Fruit fly (Drosophila melanogaster) whole organism, embryonic: ENCODE data around the gene CG10959.

ENCODE experiments used
- Antp ChIP-seq: fragments of 200-800 bp; sonication (Bioruptor generic); optimal IDR thresholded peaks from 3 replicates; lab custom pipeline; 2016; ENCODE audit warnings: missing biosample characterization, missing genetic modification characterization
- Atf3 ChIP-seq: fragments of 200-800 bp; sonication (Bioruptor generic); optimal IDR thresholded peaks from 3 replicates; lab custom pipeline; 2016; ENCODE audit warnings: missing biosample characterization, missing genetic modification characterization
- CG10147 ChIP-seq: fragments of 200-800 bp; sonication (Bioruptor generic); optimal IDR thresholded peaks from 2 replicates; lab custom pipeline; 2019; ENCODE audit warnings: missing biosample characterization, mild to moderate bottlenecking, missing genetic modification characterization, moderate library complexity
- CG10321 ChIP-seq: fragments of 200-800 bp; sonication (Bioruptor generic); IDR thresholded peaks from 2 replicates; pipeline ENCODE4 v1.3.6; 2022; ENCODE audit warnings: missing biosample characterization, missing genetic modification characterization
- CG11560 ChIP-seq: fragments of 200-800 bp; sonication (Bioruptor generic); IDR thresholded peaks from 3 replicates; pipeline ENCODE4 v1.3.6; 2022; ENCODE audit warnings: missing biosample characterization, missing genetic modification characterization
- CG12104 ChIP-seq: fragments of 200-800 bp; sonication (Bioruptor generic); optimal IDR thresholded peaks from 3 replicates; lab custom pipeline; 2016; ENCODE audit warnings: missing biosample characterization, missing genetic modification characterization
- CG13123 ChIP-seq: fragments of 200-800 bp; sonication (Bioruptor generic); optimal IDR thresholded peaks from 2 replicates; lab custom pipeline; 2016; ENCODE audit warnings: missing biosample characterization, missing genetic modification characterization
- CG13287 ChIP-seq: fragments of 200-800 bp; sonication (Bioruptor generic); IDR thresholded peaks from 2 replicates; pipeline ENCODE4 v1.3.6; 2022; ENCODE audit warnings: missing biosample characterization, missing genetic modification characterization; ENCODE audit not compliant: partially characterized antibody
- CG14050 ChIP-seq: fragments of 200-800 bp; sonication (Bioruptor generic); IDR thresholded peaks from 3 replicates; pipeline ENCODE4 v1.3.6; 2022; ENCODE audit warnings: missing biosample characterization, missing genetic modification characterization
- CG14710 ChIP-seq: fragments of 200-800 bp; sonication (Bioruptor generic); optimal IDR thresholded peaks from 3 replicates; lab custom pipeline; 2019; ENCODE audit warnings: missing biosample characterization, mild to moderate bottlenecking, missing genetic modification characterization, moderate library complexity
- CG14860 ChIP-seq: fragments of 200-800 bp; sonication (Bioruptor generic); IDR thresholded peaks from 3 replicates; pipeline ENCODE4 v1.3.6; 2022; ENCODE audit warnings: missing biosample characterization, missing genetic modification characterization; ENCODE audit not compliant: partially characterized antibody
- CG1603 ChIP-seq: fragments of 200-800 bp; sonication (Bioruptor generic); optimal IDR thresholded peaks from 2 replicates; lab custom pipeline; 2019; ENCODE audit warnings: missing biosample characterization, mild to moderate bottlenecking, missing genetic modification characterization, moderate library complexity
- CG17912 ChIP-seq: fragments of 200-800 bp; sonication (Bioruptor generic); optimal IDR thresholded peaks from 2 replicates; lab custom pipeline; 2018; ENCODE audit warnings: missing biosample characterization, mild to moderate bottlenecking, missing genetic modification characterization
- CG18599 ChIP-seq: fragments of 200-800 bp; sonication (Bioruptor generic); optimal IDR thresholded peaks from 3 replicates; lab custom pipeline; 2017; ENCODE audit warnings: missing biosample characterization, missing genetic modification characterization, mild to moderate bottlenecking, moderate library complexity, missing genetic modification reagents
- CG2678 ChIP-seq: fragments of 200-800 bp; sonication (Bioruptor generic); optimal IDR thresholded peaks from 3 replicates; lab custom pipeline; 2019; ENCODE audit warnings: missing biosample characterization, mild to moderate bottlenecking, missing genetic modification characterization, moderate library complexity
- CG2875 ChIP-seq: fragments of 200-800 bp; sonication (Bioruptor generic); optimal IDR thresholded peaks from 2 replicates; lab custom pipeline; 2017; ENCODE audit warnings: missing biosample characterization, mild to moderate bottlenecking, missing genetic modification characterization, missing genetic modification reagents
- CG30431 ChIP-seq: fragments of 200-800 bp; sonication (Bioruptor generic); optimal IDR thresholded peaks from 2 replicates; lab custom pipeline; 2017; ENCODE audit warnings: missing biosample characterization, missing genetic modification characterization
- CG31224 ChIP-seq: fragments of 200-800 bp; sonication (Bioruptor generic); IDR thresholded peaks from 2 replicates; pipeline ENCODE4 v1.3.6; 2022; ENCODE audit warnings: missing biosample characterization, missing genetic modification characterization
- CG31388 ChIP-seq: fragments of 200-800 bp; sonication (Bioruptor generic); optimal IDR thresholded peaks from 2 replicates; lab custom pipeline; 2016; ENCODE audit warnings: missing biosample characterization, missing genetic modification characterization
- CG3995 ChIP-seq: fragments of 200-800 bp; sonication (Bioruptor generic); optimal IDR thresholded peaks from 3 replicates; lab custom pipeline; 2016; ENCODE audit warnings: missing biosample characterization, missing genetic modification characterization
- CG4617 ChIP-seq: fragments of 200-800 bp; sonication (Bioruptor generic); optimal IDR thresholded peaks from 3 replicates; lab custom pipeline; 2016; ENCODE audit warnings: missing biosample characterization, missing genetic modification characterization, borderline replicate concordance
- CG6765 ChIP-seq: fragments of 200-800 bp; sonication (Bioruptor generic); optimal IDR thresholded peaks from 3 replicates; lab custom pipeline; 2017; ENCODE audit warnings: missing biosample characterization, mild to moderate bottlenecking, missing genetic modification characterization
- CG7372 ChIP-seq: fragments of 200-800 bp; sonication (Bioruptor generic); IDR thresholded peaks from 2 replicates; pipeline ENCODE4 v1.3.6; 2022; ENCODE audit warnings: missing biosample characterization, missing genetic modification characterization
- CG8290 ChIP-seq, 3 experiments: fragments of 200-800 bp; sonication (Bioruptor generic); optimal IDR thresholded peaks; 2 replicates each; lab custom pipeline; 2016 to 2019; ENCODE audit warnings: missing biosample characterization in 3 of 3, missing genetic modification characterization in 3 of 3, mild to moderate bottlenecking in 2 of 3, moderate library complexity in 1 of 3
- CG8388 ChIP-seq: fragments of 200-800 bp; sonication (Bioruptor generic); optimal IDR thresholded peaks from 2 replicates; lab custom pipeline; 2019; ENCODE audit warnings: missing biosample characterization, mild to moderate bottlenecking, missing genetic modification characterization, moderate library complexity
- CG8924 ChIP-seq: fragments of 200-800 bp; optimal IDR thresholded peaks from 3 replicates; lab custom pipeline; 2019; ENCODE audit warnings: missing biosample characterization, mild to moderate bottlenecking, missing genetic modification characterization, moderate library complexity
- CG9437 ChIP-seq: fragments of 200-800 bp; sonication (Bioruptor generic); optimal IDR thresholded peaks from 2 replicates; lab custom pipeline; 2018; ENCODE audit warnings: missing biosample characterization, mild to moderate bottlenecking, missing genetic modification characterization
- CG9727 ChIP-seq: fragments of 200-800 bp; sonication (Bioruptor generic); optimal IDR thresholded peaks from 3 replicates; lab custom pipeline; 2017; ENCODE audit warnings: missing biosample characterization, mild to moderate bottlenecking, missing genetic modification characterization
- Fer3 ChIP-seq: fragments of 200-800 bp; sonication (Bioruptor generic); optimal IDR thresholded peaks from 2 replicates; lab custom pipeline; 2018; ENCODE audit warnings: missing biosample characterization, mild to moderate bottlenecking, missing genetic modification characterization, moderate library complexity
- HLH4C ChIP-seq: fragments of 200-800 bp; sonication (Bioruptor generic); IDR thresholded peaks from 3 replicates; pipeline ENCODE4 v1.3.6; 2022; ENCODE audit warnings: missing biosample characterization, missing genetic modification characterization; ENCODE audit not compliant: partially characterized antibody
- Hey ChIP-seq: fragments of 200-800 bp; sonication (Bioruptor generic); optimal IDR thresholded peaks from 3 replicates; lab custom pipeline; 2018; ENCODE audit warnings: missing biosample characterization, mild to moderate bottlenecking, missing genetic modification characterization
- HmgZ ChIP-seq: fragments of 200-800 bp; sonication (Bioruptor generic); optimal IDR thresholded peaks from 2 replicates; lab custom pipeline; 2018; ENCODE audit warnings: missing biosample characterization, mild to moderate bottlenecking, missing genetic modification characterization
- Hr51 ChIP-seq, 2 experiments: fragments of 200-800 bp; sonication (Bioruptor generic); optimal IDR thresholded peaks; 2 replicates in 1 of 2; 3 replicates in 1 of 2; lab custom pipeline; 2016 to 2018; ENCODE audit warnings: missing biosample characterization in 2 of 2, missing genetic modification characterization in 2 of 2, mild to moderate bottlenecking in 1 of 2, moderate library complexity in 1 of 2
- Meics ChIP-seq: fragments of 200-800 bp; sonication (Bioruptor generic); optimal IDR thresholded peaks from 2 replicates; lab custom pipeline; 2017; ENCODE audit warnings: missing biosample characterization, mild to moderate bottlenecking, missing genetic modification characterization
- PHDP ChIP-seq: fragments of 200-800 bp; sonication (Bioruptor generic); optimal IDR thresholded peaks from 3 replicates; lab custom pipeline; 2018; ENCODE audit warnings: missing biosample characterization, mild to moderate bottlenecking, missing genetic modification characterization, moderate library complexity
- Poxn ChIP-seq: fragments of 200-800 bp; sonication (Bioruptor generic); IDR thresholded peaks from 2 replicates; pipeline ENCODE4 v1.3.6; 2022; ENCODE audit warnings: missing biosample characterization, missing genetic modification characterization
- Usf ChIP-seq: fragments of 200-800 bp; sonication (Bioruptor generic); optimal IDR thresholded peaks from 2 replicates; lab custom pipeline; 2017; ENCODE audit warnings: missing genotype, missing biosample characterization, missing genetic modification characterization
- abd-A ChIP-seq: fragments of 200-800 bp; sonication (Bioruptor generic); optimal IDR thresholded peaks from 3 replicates; lab custom pipeline; 2019; ENCODE audit warnings: missing biosample characterization, mild to moderate bottlenecking, missing genetic modification characterization, moderate library complexity
- cas ChIP-seq: fragments of 200-800 bp; sonication (Bioruptor generic); IDR thresholded peaks from 2 replicates; pipeline ENCODE4 v1.3.6; 2022; ENCODE audit warnings: missing biosample characterization, missing genetic modification characterization
- cato ChIP-seq: fragments of 200-800 bp; sonication (Bioruptor generic); optimal IDR thresholded peaks from 2 replicates; lab custom pipeline; 2016; ENCODE audit warnings: missing biosample characterization, missing genetic modification characterization, borderline replicate concordance
- fd102C ChIP-seq: fragments of 200-800 bp; sonication (Bioruptor generic); optimal IDR thresholded peaks from 2 replicates; lab custom pipeline; 2018; ENCODE audit warnings: missing biosample characterization, mild to moderate bottlenecking, missing genetic modification characterization, moderate library complexity
- fd64A ChIP-seq: fragments of 200-800 bp; sonication (Bioruptor generic); optimal IDR thresholded peaks from 3 replicates; lab custom pipeline; 2018; ENCODE audit warnings: missing biosample characterization, mild to moderate bottlenecking, missing genetic modification characterization
- fru ChIP-seq: fragments of >200 bp; optimal IDR thresholded peaks from 2 replicates; lab custom pipeline; 2017
- hth ChIP-seq: fragments of >200 bp; optimal IDR thresholded peaks from 2 replicates; lab custom pipeline; 2017; ENCODE audit warnings: inconsistent platforms
- insv ChIP-seq, 2 experiments: fragments of 200-800 bp; sonication (Bioruptor generic); optimal IDR thresholded peaks; 3 replicates each; lab custom pipeline; 2016 to 2018; ENCODE audit warnings: missing biosample characterization in 2 of 2, missing genetic modification characterization in 2 of 2
- phol ChIP-seq: fragments of 200-800 bp; sonication (Bioruptor generic); optimal IDR thresholded peaks from 3 replicates; lab custom pipeline; 2018; ENCODE audit warnings: missing biosample characterization, mild to moderate bottlenecking, missing genetic modification characterization, moderate library complexity
- psq ChIP-seq: fragments of 200-800 bp; sonication (Bioruptor generic); optimal IDR thresholded peaks from 2 replicates; lab custom pipeline; 2017; ENCODE audit warnings: missing biosample characterization, missing genetic modification characterization
- ro ChIP-seq: fragments of 200-800 bp; sonication (Bioruptor generic); IDR thresholded peaks from 2 replicates; pipeline ENCODE4 v1.3.6; 2022; ENCODE audit warnings: missing biosample characterization, missing genetic modification characterization
- ttk ChIP-seq: fragments of 200-800 bp; sonication (Bioruptor generic); IDR thresholded peaks from 2 replicates; pipeline ENCODE4 v2.1.2; 2022; ENCODE audit warnings: missing biosample characterization, missing genetic modification characterization

The CG10959 gene

dm6 chrX:8157294-8157693 lies 8.7 kb downstream of the CG10959 start, which contains the start of the genes Traf6 and GIIIspla2 (continued):
- no peak for TF ChIP-seq CG2678
- TF ChIP-seq CG8290 (GFP tag; optimal IDR thresholded peaks at IDR 0.05; lab: Kevin White, UChicago): peak; percentile 15
- TF ChIP-seq CG8290 (tag; optimal IDR thresholded peaks at IDR 0.05; lab: Kevin White, UChicago): peak in 1 of 2 experiments; percentile 60
- TF ChIP-seq ro (GFP tag; lab: Robert Waterston, UW): 0 out of 2 replicates have a peak, but pooled peaks have one; percentile 30
- peak; percentile 84 for TF ChIP-seq CG18599 (GFP tag; lab: Kevin White, UChicago)
- peak; percentile 62 for TF ChIP-seq CG9727 (GFP tag; lab: Kevin White, UChicago)
- peak; percentile 70 for TF ChIP-seq Fer3 (tag; lab: Kevin White, UChicago)
- TF ChIP-seq Antp (GFP tag; lab: Kevin White, UChicago): peak; percentile 10
- TF ChIP-seq abd-A: no peak
- peak; percentile 79 for TF ChIP-seq Meics
- peak; percentile 8 for TF ChIP-seq cato (GFP tag; lab: Kevin White, UChicago)
- peak; percentile 61 for TF ChIP-seq ttk (GFP tag; lab: Robert Waterston, UW)
- TF ChIP-seq CG9437 (GFP tag; lab: Kevin White, UChicago): peak; percentile 70
- no peak for TF ChIP-seq CG14860 (GFP tag; lab: Robert Waterston, UW)
- TF ChIP-seq CG10147 (GFP tag; lab: Kevin White, UChicago): peak; percentile 66
- peak; percentile 57 for TF ChIP-seq CG4617 (GFP tag; lab: Kevin White, UChicago)
- TF ChIP-seq CG12104 (GFP tag; lab: Kevin White, UChicago): peak; percentile 60
- peak; percentile 16 for TF ChIP-seq CG17912 (GFP tag; lab: Kevin White, UChicago)
- TF ChIP-seq hth: no peak
- peak; percentile 39 for TF ChIP-seq psq (GFP tag; lab: Kevin White, UChicago)
- TF ChIP-seq fru (lab: Kevin White, UChicago): no peak
- TF ChIP-seq Hr51 (GFP tag; optimal IDR thresholded peaks at IDR 0.05; lab: Kevin White, UChicago): peak in 1 of 2 experiments; percentile 72
- peak; percentile 72 for TF ChIP-seq CG31224 (GFP tag; lab: Robert Waterston, UW)
- TF ChIP-seq CG8924: peak; percentile 71
- TF ChIP-seq CG2875 (GFP tag; lab: Kevin White, UChicago): peak; percentile 8
- peak; percentile 81 for TF ChIP-seq HmgZ (tag; lab: Kevin White, UChicago)
- TF ChIP-seq Hey (tag; lab: Kevin White, UChicago): peak; percentile 61
- peak; percentile 78 for TF ChIP-seq CG7372
- 0 out of 2 replicates have a peak, but pooled peaks have one; percentile 9 for TF ChIP-seq cas (GFP tag; lab: Robert Waterston, UW)
- TF ChIP-seq PHDP (tag; lab: Kevin White, UChicago): peak; percentile 80
- peak; percentile 90 for TF ChIP-seq CG1603 (tag; lab: Kevin White, UChicago)
- TF ChIP-seq CG14050 (GFP tag; lab: Robert Waterston, UW): peak; percentile 72
- TF ChIP-seq phol (tag; lab: Kevin White, UChicago): peak; percentile 85
- TF ChIP-seq fd102C (GFP tag; lab: Kevin White, UChicago): no peak
- peak in 1 of 2 experiments; percentile 56 for TF ChIP-seq insv (GFP tag; optimal IDR thresholded peaks at IDR 0.05; lab: Kevin White, UChicago)
- 0 out of 3 replicates have a peak, but pooled peaks have one; percentile 26 for TF ChIP-seq HLH4C
- TF ChIP-seq CG6765 (GFP tag; lab: Kevin White, UChicago): peak; percentile 30
- no peak for TF ChIP-seq CG10321 (GFP tag; lab: Robert Waterston, UW)
- TF ChIP-seq CG11560 (tag; lab: Robert Waterston, UW): 0 out of 3 replicates have a peak, but pooled peaks have one; percentile 37
- TF ChIP-seq CG30431 (GFP tag; lab: Kevin White, UChicago): peak; percentile 67
- TF ChIP-seq CG13123: peak; percentile 41
- no peak for TF ChIP-seq CG31388 (GFP tag; lab: Kevin White, UChicago)
- peak; percentile 29; the same call in 1 of the 2 replicates for TF ChIP-seq Poxn (GFP tag; lab: Robert Waterston, UW)
- peak; percentile 33 for TF ChIP-seq fd64A (GFP tag; lab: Kevin White, UChicago)
- TF ChIP-seq CG8388: peak; percentile 79
- TF ChIP-seq CG14710 (tag; lab: Kevin White, UChicago): peak; percentile 84
- TF ChIP-seq CG3995: peak; percentile 60
- TF ChIP-seq Usf (GFP tag; lab: Kevin White, UChicago): peak; percentile 55
- TF ChIP-seq Atf3 (GFP tag; lab: Kevin White, UChicago): peak; percentile 60
- peak; percentile 59 for TF ChIP-seq CG13287 (GFP tag; lab: Robert Waterston, UW)
